Worm (Caenorhabditis elegans): ENCODE data around the gene T01D1.5.

- TF ChIP-seq dao-5 (tag; optimal IDR thresholded peaks at IDR 0.05) (no peak), him-1 (tag; optimal IDR thresholded peaks at IDR 0.05) (peak; percentile 73), W03F9.2 (tag; optimal IDR thresholded peaks at IDR 0.05) (peak; percentile 90)
These were observed 33.0 kb downstream of the T01D1.5 start, which contains the start of gene mrpl-28 for ce11 chrII:155904-156303.

Data from whole organism, L4/young adult.